Fruit fly (Drosophila melanogaster): ENCODE data around the gene mRpS2.
A peak's percentile ranks its signal among the peaks of the same experiment; 100 is the strongest.

DNA sequence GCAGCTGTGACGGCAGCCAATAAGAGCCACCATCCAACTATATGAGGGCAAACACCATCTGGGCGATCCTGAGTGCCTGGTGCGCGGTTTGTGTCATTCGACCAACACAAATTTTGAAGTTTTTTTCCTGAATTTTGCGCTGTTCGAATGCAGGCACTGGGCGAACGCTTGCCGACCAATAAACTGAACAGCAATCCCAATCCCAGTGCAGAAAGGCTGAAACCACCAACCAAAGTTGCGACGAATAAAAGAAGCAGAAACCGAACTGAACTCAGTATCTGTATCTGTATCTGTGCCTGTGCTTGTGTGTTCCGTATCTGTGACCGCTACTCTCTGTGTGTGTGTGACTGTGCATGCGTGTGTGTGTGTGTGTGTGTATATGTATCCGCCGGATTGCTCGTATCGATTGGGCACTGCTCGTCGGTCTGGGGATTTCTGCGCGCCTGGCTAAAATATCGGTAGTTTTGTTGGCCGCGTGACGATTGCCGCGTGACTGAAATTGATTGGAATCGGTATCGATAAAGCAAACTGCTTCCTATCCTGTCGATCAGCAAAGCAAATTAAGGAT is 38.6 kb downstream of the mRpS2 start:
- peak; percentile 86 for TF ChIP-seq CG12768 (GFP tag; optimal IDR thresholded peaks at IDR 0.05)
- no peak for TF ChIP-seq kay (GFP tag; ENCODE audit: borderline replicate concordance)
- TF ChIP-seq CG14711 (tag; optimal IDR thresholded peaks at IDR 0.05), result no peak
- peak; percentile 30 for TF ChIP-seq ovo (GFP tag; optimal IDR thresholded peaks at IDR 0.05)
- no peak for TF ChIP-seq Hr96 (GFP tag; optimal IDR thresholded peaks at IDR 0.05)
- no peak for TF ChIP-seq cnc (optimal IDR thresholded peaks at IDR 0.05)

Measured in whole organism, adult.